Worm (Caenorhabditis elegans): ENCODE results near the gene txt-18.

The txt-18 gene

ce11 chrII:6331222-6331830 lies 12.5 kb upstream of the txt-18 start, which contains the start of gene set-4:
Gene set-4 (minus strand): TSS chrII:6331341.
- no peak for TF ChIP-seq nhr-76 (tag; optimal IDR thresholded peaks at IDR 0.05)
- TF ChIP-seq elt-1 (tag; optimal IDR thresholded peaks at IDR 0.05; ENCODE audit: borderline replicate concordance, insufficient read depth), result peak; percentile 8
- no peak for TF ChIP-seq nhr-12 (tag; optimal IDR thresholded peaks at IDR 0.05)
- no peak for TF ChIP-seq snpc-4 (tag; optimal IDR thresholded peaks at IDR 0.05)
- peak; percentile 31 for TF ChIP-seq unc-120 (tag; optimal IDR thresholded peaks at IDR 0.05; ENCODE audit: poor library complexity, severe bottlenecking)
- TF ChIP-seq pha-4 (tag; optimal IDR thresholded peaks at IDR 0.05), result peak; percentile 64
- peak; percentile 76 for TF ChIP-seq lsy-2 (tag; optimal IDR thresholded peaks at IDR 0.05)
- peak; percentile 46 for TF ChIP-seq ceh-39 (tag; optimal IDR thresholded peaks at IDR 0.05)
- TF ChIP-seq ham-2 (GFP tag; optimal IDR thresholded peaks at IDR 0.05), result no peak
- TF ChIP-seq unc-39 (tag; optimal IDR thresholded peaks at IDR 0.05), result peak; percentile 12
- TF ChIP-seq mls-2 (tag; optimal IDR thresholded peaks at IDR 0.05), result peak; percentile 67
- peak; percentile 73 for TF ChIP-seq unc-62 (GFP tag; optimal IDR thresholded peaks at IDR 0.05)
- no peak for TF ChIP-seq lin-32 (GFP tag; optimal IDR thresholded peaks at IDR 0.05)
- TF ChIP-seq mep-1 (tag; optimal IDR thresholded peaks at IDR 0.05), result peak; percentile 87
- TF ChIP-seq cnd-1 (tag; optimal IDR thresholded peaks at IDR 0.05), result peak; percentile 55
- TF ChIP-seq sem-2 (GFP tag; optimal IDR thresholded peaks at IDR 0.05), result no peak
- peak; percentile 49 for TF ChIP-seq M03D4.4 (tag; optimal IDR thresholded peaks at IDR 0.05)
- TF ChIP-seq sptf-1 (tag; optimal IDR thresholded peaks at IDR 0.05), result peak; percentile 82
- TF ChIP-seq ztf-11 (tag; optimal IDR thresholded peaks at IDR 0.05), result peak; percentile 55
- TF ChIP-seq blmp-1 (tag; optimal IDR thresholded peaks at IDR 0.05), result no peak
- peak; percentile 76 for TF ChIP-seq hlh-1 (tag; optimal IDR thresholded peaks at IDR 0.05)
- TF ChIP-seq tbx-8 (GFP tag; optimal IDR thresholded peaks at IDR 0.05), result no peak
- TF ChIP-seq bed-3 (GFP tag; optimal IDR thresholded peaks at IDR 0.05), result peak; percentile 10
- TF ChIP-seq flh-1 (GFP tag; optimal IDR thresholded peaks at IDR 0.05), result no peak
- no peak for TF ChIP-seq nhr-28 (tag; optimal IDR thresholded peaks at IDR 0.05)
- TF ChIP-seq ceh-43 (GFP tag; optimal IDR thresholded peaks at IDR 0.05), result peak; percentile 66
- TF ChIP-seq drap-1 (GFP tag; optimal IDR thresholded peaks at IDR 0.05), result peak; percentile 71
- TF ChIP-seq nhr-2 (tag; optimal IDR thresholded peaks at IDR 0.05), result no peak
- TF ChIP-seq lin-13 (tag; optimal IDR thresholded peaks at IDR 0.05), result peak; percentile 87
- peak; percentile 71 for TF ChIP-seq nhr-237 (tag; optimal IDR thresholded peaks at IDR 0.05)
- no peak for TF ChIP-seq zip-8 (tag; optimal IDR thresholded peaks at IDR 0.05)
- no peak for TF ChIP-seq ceh-83 (GFP tag; optimal IDR thresholded peaks at IDR 0.05)
- TF ChIP-seq ces-1 (GFP tag; optimal IDR thresholded peaks at IDR 0.05), result peak; percentile 75
- TF ChIP-seq mab-5 (tag; optimal IDR thresholded peaks at IDR 0.05), result no peak
- TF ChIP-seq elt-3 (tag; optimal IDR thresholded peaks at IDR 0.05), result no peak

ce11 chrII:6333887-6334286 lies 10.0 kb upstream of the txt-18 start, which contains the start of gene ttc-39B:
Gene ttc-39B (minus strand): TSS chrII:6333987.
- TF ChIP-seq nhr-237 (tag; optimal IDR thresholded peaks at IDR 0.05), result no peak
- no peak for TF ChIP-seq nhr-28 (tag; optimal IDR thresholded peaks at IDR 0.05)
- no peak for TF ChIP-seq ceh-39 (tag; optimal IDR thresholded peaks at IDR 0.05)
- no peak for TF ChIP-seq unc-62 (GFP tag; optimal IDR thresholded peaks at IDR 0.05)
- no peak for TF ChIP-seq mep-1 (tag; optimal IDR thresholded peaks at IDR 0.05)
- TF ChIP-seq lsy-2 (tag; optimal IDR thresholded peaks at IDR 0.05), result no peak
- no peak for TF ChIP-seq unc-120 (tag; optimal IDR thresholded peaks at IDR 0.05; ENCODE audit: poor library complexity, severe bottlenecking)
- no peak for TF ChIP-seq flh-1 (GFP tag; optimal IDR thresholded peaks at IDR 0.05)
- TF ChIP-seq drap-1 (GFP tag; optimal IDR thresholded peaks at IDR 0.05), result no peak
- TF ChIP-seq zip-8 (tag; optimal IDR thresholded peaks at IDR 0.05), result no peak
- TF ChIP-seq bed-3 (GFP tag; optimal IDR thresholded peaks at IDR 0.05), result no peak
- no peak for TF ChIP-seq lin-32 (GFP tag; optimal IDR thresholded peaks at IDR 0.05)
- no peak for TF ChIP-seq elt-3 (tag; optimal IDR thresholded peaks at IDR 0.05)
- TF ChIP-seq pha-4 (tag; optimal IDR thresholded peaks at IDR 0.05), result no peak
- no peak for TF ChIP-seq ces-1 (GFP tag; optimal IDR thresholded peaks at IDR 0.05)
- no peak for TF ChIP-seq mls-2 (tag; optimal IDR thresholded peaks at IDR 0.05)
- TF ChIP-seq M03D4.4 (tag; optimal IDR thresholded peaks at IDR 0.05), result no peak
- TF ChIP-seq ceh-43 (GFP tag; optimal IDR thresholded peaks at IDR 0.05), result no peak

- no peak for TF ChIP-seq nhr-12 (tag; optimal IDR thresholded peaks at IDR 0.05)
- no peak for TF ChIP-seq lin-13 (tag; optimal IDR thresholded peaks at IDR 0.05)
- TF ChIP-seq elt-3 (tag; optimal IDR thresholded peaks at IDR 0.05), result no peak
- TF ChIP-seq nhr-28 (tag; optimal IDR thresholded peaks at IDR 0.05), result no peak
- no peak for TF ChIP-seq mab-5 (tag; optimal IDR thresholded peaks at IDR 0.05)
- TF ChIP-seq drap-1 (GFP tag; optimal IDR thresholded peaks at IDR 0.05), result no peak
- no peak for TF ChIP-seq tbx-8 (GFP tag; optimal IDR thresholded peaks at IDR 0.05)
- TF ChIP-seq bed-3 (GFP tag; optimal IDR thresholded peaks at IDR 0.05), result no peak
- no peak for TF ChIP-seq unc-120 (tag; optimal IDR thresholded peaks at IDR 0.05; ENCODE audit: poor library complexity, severe bottlenecking)
- no peak for TF ChIP-seq lsy-2 (tag; optimal IDR thresholded peaks at IDR 0.05)
- no peak for TF ChIP-seq unc-39 (tag; optimal IDR thresholded peaks at IDR 0.05)
- TF ChIP-seq nhr-237 (tag; optimal IDR thresholded peaks at IDR 0.05), result no peak
- TF ChIP-seq ceh-39 (tag; optimal IDR thresholded peaks at IDR 0.05), result no peak
- no peak for TF ChIP-seq nhr-2 (tag; optimal IDR thresholded peaks at IDR 0.05)
- no peak for TF ChIP-seq mls-2 (tag; optimal IDR thresholded peaks at IDR 0.05)
Observed at ce11 chrII:6334745-6335260, 9.1 kb upstream of the txt-18 start.
